4 fruit fly cellular contexts compared by ENCODE assay signal in genomic region chr3R:29222891-29223842, dm6.
TF ChIP-seq lines count a peak whose summit lies in the region.

Gene Cisd2, minus strand, starts transcription at chr3R:29223428.
Gene Brd8, plus strand, starts transcription at chr3R:29223485.

- peak; percentile 55 for TF ChIP-seq CTCF in whole organism, embryonic (GFP tag; optimal IDR thresholded peaks at IDR 0.05; lab: Kevin White, UChicago)

TF ChIP-seq in whole organism, adult, 20 proteins besides CTCF, POLR2A, EP300 and RAD21:
- TF ChIP-seq CG7045 (GFP tag; optimal IDR thresholded peaks at IDR 0.05; lab: Kevin White, UChicago) (no peak), Clk (GFP tag; optimal IDR thresholded peaks at IDR 0.05; lab: Kevin White, UChicago) (no peak), CG14711 (tag; optimal IDR thresholded peaks at IDR 0.05; lab: Kevin White, UChicago) (no peak), Crg-1 (GFP tag; optimal IDR thresholded peaks at IDR 0.05; lab: Kevin White, UChicago) (no peak), tj (GFP tag; optimal IDR thresholded peaks at IDR 0.05; lab: Kevin White, UChicago) (peak; percentile 83), pad (GFP tag; optimal IDR thresholded peaks at IDR 0.05; lab: Kevin White, UChicago) (peak; percentile 6), kay (GFP tag; lab: Kevin White, UChicago; ENCODE audit: borderline replicate concordance) (no peak), cic (GFP tag; optimal IDR thresholded peaks at IDR 0.05; lab: Kevin White, UChicago) (peak; percentile 25), cnc (optimal IDR thresholded peaks at IDR 0.05; lab: Kevin White, UChicago) (no peak), CG7101 (tag; optimal IDR thresholded peaks at IDR 0.05; lab: Kevin White, UChicago) (no peak), CG12768 (GFP tag; optimal IDR thresholded peaks at IDR 0.05; lab: Kevin White, UChicago) (peak; percentile 78), CG5204 (GFP tag; optimal IDR thresholded peaks at IDR 0.05; lab: Kevin White, UChicago) (no peak), Mnt (GFP tag; optimal IDR thresholded peaks at IDR 0.05; lab: Kevin White, UChicago) (no peak), toe (GFP tag; optimal IDR thresholded peaks at IDR 0.05; lab: Kevin White, UChicago) (no peak), CG33017 (tag; optimal IDR thresholded peaks at IDR 0.05; lab: Kevin White, UChicago) (peak; percentile 20), ovo (GFP tag; optimal IDR thresholded peaks at IDR 0.05; lab: Kevin White, UChicago) (peak; percentile 14), Hr96 (GFP tag; optimal IDR thresholded peaks at IDR 0.05; lab: Kevin White, UChicago) (no peak), CG11617 (GFP tag; optimal IDR thresholded peaks at IDR 0.05; lab: Kevin White, UChicago) (no peak), CG1620 (GFP tag; optimal IDR thresholded peaks at IDR 0.05; lab: Kevin White, UChicago) (no peak), bab1 (GFP tag; optimal IDR thresholded peaks at IDR 0.05; lab: Kevin White, UChicago) (peak; percentile 40)

TF ChIP-seq in whole organism, embryonic, 481 proteins besides CTCF, POLR2A, EP300 and RAD21 (continues in another document):
- TF ChIP-seq CG33557 (GFP tag; optimal IDR thresholded peaks at IDR 0.05; lab: Kevin White, UChicago) (no peak), CG12236 (GFP tag; optimal IDR thresholded peaks at IDR 0.05; lab: Kevin White, UChicago) (no peak), HLH4C (GFP tag; IDR thresholded peaks at IDR 0.05; lab: Robert Waterston, UW; ENCODE audit: partially characterized antibody) (peak; percentile 98), CG7987 (GFP tag; optimal IDR thresholded peaks at IDR 0.05; lab: Kevin White, UChicago) (peak; percentile 57), CG18476 (GFP tag; optimal IDR thresholded peaks at IDR 0.05; lab: Kevin White, UChicago) (no peak), Hr3 (GFP tag; optimal IDR thresholded peaks at IDR 0.05; lab: Kevin White, UChicago) (no peak), bowl (GFP tag; IDR thresholded peaks at IDR 0.05; lab: Robert Waterston, UW) (no peak), Sry-δ (GFP tag; optimal IDR thresholded peaks at IDR 0.05; lab: Kevin White, UChicago) (peak; percentile 95), CG6854 (GFP tag; optimal IDR thresholded peaks at IDR 0.05; lab: Kevin White, UChicago) (no peak), fd96Cb (tag; optimal IDR thresholded peaks at IDR 0.05; lab: Kevin White, UChicago) (no peak), p53 (GFP tag; optimal IDR thresholded peaks at IDR 0.05; lab: Kevin White, UChicago) (no peak), CG9609 (GFP tag; optimal IDR thresholded peaks at IDR 0.05; lab: Kevin White, UChicago) (no peak), Eip74EF (GFP tag; optimal IDR thresholded peaks at IDR 0.05; lab: Kevin White, UChicago) (no peak), CG17186 (GFP tag; optimal IDR thresholded peaks at IDR 0.05; lab: Kevin White, UChicago) (peak; percentile 89), CG9817 (tag; optimal IDR thresholded peaks at IDR 0.05; lab: Kevin White, UChicago) (no peak), pan (optimal IDR thresholded peaks at IDR 0.05; lab: Kevin White, UChicago) (no peak), pan (GFP tag; optimal IDR thresholded peaks at IDR 0.05 in 1 of 2, IDR thresholded peaks at IDR 0.05 in 1 of 2) (no peak), CG4282 (GFP tag; optimal IDR thresholded peaks at IDR 0.05; lab: Kevin White, UChicago) (no peak), croc (GFP tag; conservative IDR thresholded peaks at IDR 0.05; lab: Robert Waterston, UW) (no peak), MBD-R2 (GFP tag; IDR thresholded peaks at IDR 0.05; lab: Robert Waterston, UW) (peak; percentile 93), org-1 (GFP tag; optimal IDR thresholded peaks at IDR 0.05; lab: Kevin White, UChicago) (no peak), Rfx (GFP tag; IDR thresholded peaks at IDR 0.05; lab: Robert Waterston, UW) (peak; percentile 21; the same call in 1 of the 2 replicates), Spps (tag; optimal IDR thresholded peaks at IDR 0.05; lab: Kevin White, UChicago) (no peak), dati (GFP tag; IDR thresholded peaks at IDR 0.05; lab: Robert Waterston, UW) (no peak), Bgb (GFP tag; IDR thresholded peaks at IDR 0.05; lab: Robert Waterston, UW; ENCODE audit: partially characterized antibody) (peak; percentile 97)

TF ChIP-seq in whole organism, prepupa, 60 proteins besides CTCF, POLR2A, EP300 and RAD21:
- TF ChIP-seq esn (GFP tag; optimal IDR thresholded peaks at IDR 0.05; lab: Kevin White, UChicago) (peak; percentile 6), vri (GFP tag; optimal IDR thresholded peaks at IDR 0.05; lab: Kevin White, UChicago) (peak; percentile 10), Eip78C (GFP tag; lab: Kevin White, UChicago) (peak; percentile 48), CG8632 (GFP tag; optimal IDR thresholded peaks at IDR 0.05; lab: Kevin White, UChicago) (no peak), Hr38 (GFP tag; optimal IDR thresholded peaks at IDR 0.05; lab: Kevin White, UChicago) (no peak), Sox102F (GFP tag; optimal IDR thresholded peaks at IDR 0.05; lab: Kevin White, UChicago) (no peak), CG6792 (GFP tag; optimal IDR thresholded peaks at IDR 0.05; lab: Kevin White, UChicago) (no peak), fkh (GFP tag; optimal IDR thresholded peaks at IDR 0.05; lab: Kevin White, UChicago) (peak; percentile 44)

TF ChIP-seq in whole organism, wandering third instar larva, 38 proteins besides CTCF, POLR2A, EP300 and RAD21:
- TF ChIP-seq dsf (GFP tag; optimal IDR thresholded peaks at IDR 0.05; lab: Kevin White, UChicago; ENCODE audit: borderline replicate concordance): no peak
- TF ChIP-seq Myc (optimal IDR thresholded peaks at IDR 0.05; lab: Kevin White, UChicago): peak; percentile 7
TF ChIP-seq in whole organism, wandering third instar larva: peak in this region for 1.
